Worm (Caenorhabditis elegans) whole organism, mixed stage, embryonic: Measurements from ENCODE around the gene T24A6.20.

Source experiments
- M03D4.4 ChIP-seq: sonication (generic microtip); optimal IDR thresholded peaks from 2 replicates; lab custom pipeline; 2017; ENCODE audit warnings: mild to moderate bottlenecking, missing genetic modification characterization, missing compliant biosample characterization
- bed-3 ChIP-seq: fragments of 200-800 bp; sonication (Bioruptor generic); optimal IDR thresholded peaks from 3 replicates; lab custom pipeline; 2018; ENCODE audit warnings: mild to moderate bottlenecking, missing genetic modification characterization, moderate library complexity, missing compliant biosample characterization
- ceh-43 ChIP-seq: fragments of 200-800 bp; sonication (Bioruptor generic); optimal IDR thresholded peaks from 2 replicates; lab custom pipeline; 2018; ENCODE audit warnings: mild to moderate bottlenecking, missing genetic modification characterization, moderate library complexity, missing compliant biosample characterization
- ceh-83 ChIP-seq: fragments of 200-800 bp; sonication (Bioruptor generic); optimal IDR thresholded peaks from 2 replicates; lab custom pipeline; 2018; ENCODE audit warnings: mild to moderate bottlenecking, missing genetic modification characterization, missing compliant biosample characterization
- ces-1 ChIP-seq: fragments of 150-350 bp; optimal IDR thresholded peaks from 2 replicates; lab custom pipeline; 2014; ENCODE audit warnings: missing biosample characterization, missing genetic modification reagents, missing genetic modification characterization
- cnd-1 ChIP-seq: fragments of 200-800 bp; sonication (Bioruptor generic); optimal IDR thresholded peaks from 2 replicates; lab custom pipeline; 2018; ENCODE audit warnings: mild to moderate bottlenecking, missing genetic modification characterization, missing compliant biosample characterization
- drap-1 ChIP-seq: fragments of 200-800 bp; sonication (Bioruptor generic); optimal IDR thresholded peaks from 3 replicates; lab custom pipeline; 2018; ENCODE audit warnings: mild to moderate bottlenecking, missing genetic modification characterization, missing compliant biosample characterization
- elt-1 ChIP-seq: sonication (generic microtip); optimal IDR thresholded peaks from 2 replicates; lab custom pipeline; 2017; ENCODE audit warnings: missing genetic modification characterization, mild to moderate bottlenecking, missing compliant biosample characterization, antibody characterized with exemption, moderate library complexity, borderline replicate concordance; ENCODE audit not compliant: insufficient read depth
- elt-3 ChIP-seq: fragments of 150-350 bp; optimal IDR thresholded peaks from 2 replicates; lab custom pipeline; 2014; ENCODE audit warnings: missing biosample characterization, missing genetic modification characterization
- flh-1 ChIP-seq: fragments of 200-800 bp; sonication (Bioruptor generic); optimal IDR thresholded peaks from 2 replicates; lab custom pipeline; 2018; ENCODE audit warnings: mild to moderate bottlenecking, missing genetic modification characterization, moderate library complexity, missing compliant biosample characterization
- ham-2 ChIP-seq: fragments of 200-800 bp; sonication (Bioruptor generic); optimal IDR thresholded peaks from 2 replicates; lab custom pipeline; 2018; ENCODE audit warnings: mild to moderate bottlenecking, missing genetic modification characterization, missing compliant biosample characterization
- hlh-1 ChIP-seq: fragments of 150-350 bp; optimal IDR thresholded peaks from 2 replicates; lab custom pipeline; 2014; ENCODE audit warnings: missing biosample characterization, missing genetic modification reagents, missing genetic modification characterization
- lin-32 ChIP-seq: fragments of 200-800 bp; sonication (Bioruptor generic); optimal IDR thresholded peaks from 2 replicates; lab custom pipeline; 2018; ENCODE audit warnings: mild to moderate bottlenecking, missing genetic modification characterization, missing compliant biosample characterization
- lsy-2 ChIP-seq: fragments of 150-350 bp; optimal IDR thresholded peaks from 2 replicates; lab custom pipeline; 2014; ENCODE audit warnings: missing biosample characterization, missing genetic modification characterization
- mab-5 ChIP-seq: fragments of 150-350 bp; optimal IDR thresholded peaks from 2 replicates; lab custom pipeline; 2014; ENCODE audit warnings: missing biosample characterization, missing genetic modification characterization
- mep-1 ChIP-seq: fragments of 150-350 bp; optimal IDR thresholded peaks from 2 replicates; lab custom pipeline; 2017; ENCODE audit warnings: missing biosample characterization, missing genetic modification reagents, missing genetic modification characterization, inconsistent platforms
- mls-2 ChIP-seq: sonication (generic microtip); optimal IDR thresholded peaks from 2 replicates; lab custom pipeline; 2016; ENCODE audit warnings: mild to moderate bottlenecking, missing genetic modification characterization, moderate library complexity, missing compliant biosample characterization
- nhr-12 ChIP-seq: fragments of 150-350 bp; optimal IDR thresholded peaks from 2 replicates; lab custom pipeline; 2014; ENCODE audit warnings: missing biosample characterization, missing genetic modification characterization
- nhr-2 ChIP-seq: fragments of 150-350 bp; optimal IDR thresholded peaks from 2 replicates; lab custom pipeline; 2014; ENCODE audit warnings: missing biosample characterization, missing genetic modification characterization
- nhr-237 ChIP-seq: fragments of 150-350 bp; optimal IDR thresholded peaks from 2 replicates; lab custom pipeline; 2014; ENCODE audit warnings: missing biosample characterization, missing genetic modification characterization
- sem-2 ChIP-seq: fragments of 200-800 bp; sonication (Bioruptor generic); optimal IDR thresholded peaks from 2 replicates; lab custom pipeline; 2018; ENCODE audit warnings: mild to moderate bottlenecking, missing genetic modification characterization, missing compliant biosample characterization
- sptf-1 ChIP-seq: sonication (generic microtip); optimal IDR thresholded peaks from 2 replicates; lab custom pipeline; 2017; ENCODE audit warnings: mild to moderate bottlenecking, missing genetic modification characterization, moderate library complexity, missing compliant biosample characterization
- tbx-8 ChIP-seq: fragments of 200-800 bp; sonication (Bioruptor generic); optimal IDR thresholded peaks from 2 replicates; lab custom pipeline; 2018; ENCODE audit warnings: mild to moderate bottlenecking, missing genetic modification characterization, moderate library complexity, missing compliant biosample characterization
- unc-120 ChIP-seq: sonication (generic microtip); optimal IDR thresholded peaks from 2 replicates; lab custom pipeline; 2017; ENCODE audit warnings: missing genetic modification characterization, missing compliant biosample characterization; ENCODE audit not compliant: poor library complexity, severe bottlenecking
- unc-39 ChIP-seq: fragments of 150-350 bp; optimal IDR thresholded peaks from 2 replicates; lab custom pipeline; 2014; ENCODE audit warnings: missing biosample characterization, missing genetic modification characterization
- zip-8 ChIP-seq: fragments of 150-350 bp; optimal IDR thresholded peaks from 2 replicates; lab custom pipeline; 2014; ENCODE audit warnings: missing biosample characterization, missing genetic modification characterization
- ztf-11 ChIP-seq: fragments of 150-350 bp; optimal IDR thresholded peaks from 2 replicates; lab custom pipeline; 2014; ENCODE audit warnings: missing biosample characterization, missing genetic modification characterization

T24A6.20 gene

ce11 chrV:3582086-3582485 lies 29.2 kb downstream of the T24A6.20 start:
- TF ChIP-seq nhr-237 (tag; lab: Kevin White, UChicago), result no peak
- no peak for TF ChIP-seq sptf-1 (tag; lab: Kevin White, UChicago)
- no peak for TF ChIP-seq elt-3 (tag; lab: Kevin White, UChicago)
- TF ChIP-seq ztf-11 (tag; lab: Kevin White, UChicago), result no peak
- TF ChIP-seq ceh-43 (GFP tag; lab: Kevin White, UChicago), result no peak
- no peak for TF ChIP-seq nhr-2 (tag; lab: Kevin White, UChicago)

- TF ChIP-seq mls-2 (tag; lab: Kevin White, UChicago), result no peak
- TF ChIP-seq elt-3 (tag; lab: Kevin White, UChicago), result no peak
- TF ChIP-seq unc-120 (tag; lab: Kevin White, UChicago), result no peak
- TF ChIP-seq ztf-11 (tag; lab: Kevin White, UChicago), result no peak
- TF ChIP-seq nhr-237 (tag; lab: Kevin White, UChicago), result no peak
- no peak for TF ChIP-seq ham-2
- TF ChIP-seq nhr-12, result no peak
- no peak for TF ChIP-seq mep-1 (tag; lab: Kevin White, UChicago)
- TF ChIP-seq, all 35 proteins: peak for 0
These were observed 29.7 kb downstream of the T24A6.20 start for ce11 chrV:3582671-3583070.

- TF ChIP-seq mab-5 (tag; lab: Kevin White, UChicago) (no peak), flh-1 (GFP tag; lab: Kevin White, UChicago) (no peak), M03D4.4 (tag; lab: Kevin White, UChicago) (no peak), elt-1 (tag; lab: Kevin White, UChicago) (no peak), lin-32 (GFP tag; lab: Kevin White, UChicago) (no peak), mls-2 (tag; lab: Kevin White, UChicago) (no peak), ztf-11 (tag; lab: Kevin White, UChicago) (no peak), sem-2 (GFP tag; lab: Kevin White, UChicago) (no peak), nhr-2 (tag; lab: Kevin White, UChicago) (no peak), unc-120 (tag; lab: Kevin White, UChicago) (no peak), mep-1 (tag; lab: Kevin White, UChicago) (no peak)
These were observed 30.7 kb downstream of the T24A6.20 start for ce11 chrV:3583622-3584021.

ce11 chrV:3585011-3585410 lies 32.1 kb downstream of the T24A6.20 start:
- TF ChIP-seq zip-8, result no peak

ce11 chrV:3586014-3586689 lies 33.2 kb downstream of the T24A6.20 start, which contains the start of the genes rpl-11.1 and T22F3.2:
Gene rpl-11.1, minus strand, starts transcription at chrV:3586064.
Gene T22F3.2, plus strand, starts transcription at chrV:3586639.
- TF ChIP-seq tbx-8 (GFP tag; lab: Kevin White, UChicago) (no peak), zip-8 (no peak), sptf-1 (tag; lab: Kevin White, UChicago) (no peak), drap-1 (GFP tag; lab: Kevin White, UChicago) (no peak), ces-1 (no peak), mls-2 (tag; lab: Kevin White, UChicago) (no peak), lsy-2 (no peak)

- TF ChIP-seq M03D4.4 (tag; lab: Kevin White, UChicago), result peak; percentile 80
- no peak for TF ChIP-seq nhr-237 (tag; lab: Kevin White, UChicago)
- TF ChIP-seq sptf-1 (tag; lab: Kevin White, UChicago), result peak; percentile 86
- TF ChIP-seq flh-1 (GFP tag; lab: Kevin White, UChicago), result peak; percentile 33
- peak; percentile 28 for TF ChIP-seq unc-120 (tag; lab: Kevin White, UChicago)
- no peak for TF ChIP-seq mep-1 (tag; lab: Kevin White, UChicago)
- TF ChIP-seq cnd-1 (tag; lab: Kevin White, UChicago), result peak; percentile 31
- TF ChIP-seq hlh-1 (tag; lab: Kevin White, UChicago), result peak; percentile 27
- TF ChIP-seq drap-1 (GFP tag; lab: Kevin White, UChicago), result peak; percentile 42
- peak; percentile 40 for TF ChIP-seq bed-3 (GFP tag; lab: Kevin White, UChicago)
- TF ChIP-seq ham-2, result no peak
- TF ChIP-seq mls-2 (tag; lab: Kevin White, UChicago), result peak; percentile 74
- TF ChIP-seq tbx-8 (GFP tag; lab: Kevin White, UChicago), result peak; percentile 1
- peak; percentile 28 for TF ChIP-seq sem-2 (GFP tag; lab: Kevin White, UChicago)
- peak; percentile 69 for TF ChIP-seq ceh-83 (GFP tag; lab: Kevin White, UChicago)
- peak; percentile 82 for TF ChIP-seq ceh-43 (GFP tag; lab: Kevin White, UChicago)
- TF ChIP-seq unc-39 (tag; lab: Kevin White, UChicago), result no peak
These were observed 34.7 kb downstream of the T24A6.20 start for ce11 chrV:3587633-3588032.
